Worm (Caenorhabditis elegans) whole organism, L3 larva: ENCODE results near the gene W09G10.9.
A peak's percentile ranks its signal among the peaks of the same experiment; 100 is the strongest.

Experiments
- R02D3.7 ChIP-seq: fragments of 150-350 bp; optimal IDR thresholded peaks from 2 replicates; lab custom pipeline; 2014; ENCODE audit warnings: missing biosample characterization, missing genetic modification characterization
- aly-2 ChIP-seq: fragments of 150-350 bp; optimal IDR thresholded peaks from 2 replicates; lab custom pipeline; 2014; ENCODE audit warnings: missing biosample characterization, missing genetic modification characterization
- ama-1 ChIP-seq: fragments of 150-350 bp; optimal IDR thresholded peaks from 2 replicates; lab custom pipeline; 2018
- ceh-16 ChIP-seq: sonication (generic microtip); optimal IDR thresholded peaks from 2 replicates; lab custom pipeline; 2017; ENCODE audit warnings: missing biosample characterization, missing genetic modification characterization
- ceh-82 ChIP-seq: fragments of 150-350 bp; optimal IDR thresholded peaks from 2 replicates; lab custom pipeline; 2014; ENCODE audit warnings: missing biosample characterization, missing genetic modification characterization
- ceh-9 ChIP-seq: sonication (generic microtip); optimal IDR thresholded peaks from 2 replicates; lab custom pipeline; 2018; ENCODE audit warnings: missing biosample characterization, missing genetic modification characterization
- daf-12 ChIP-seq: fragments of 150-350 bp; optimal IDR thresholded peaks from 2 replicates; lab custom pipeline; 2014; ENCODE audit warnings: missing biosample characterization, missing genetic modification reagents, missing genetic modification characterization
- egl-5 ChIP-seq: fragments of 150-350 bp; optimal IDR thresholded peaks from 2 replicates; lab custom pipeline; 2017; ENCODE audit warnings: missing biosample characterization, missing genetic modification reagents, missing genetic modification characterization, inconsistent platforms
- elt-2 ChIP-seq: sonication (generic microtip); optimal IDR thresholded peaks from 2 replicates; lab custom pipeline; 2016; ENCODE audit warnings: missing genetic modification reagents, mild to moderate bottlenecking, missing genetic modification characterization, missing compliant biosample characterization
- eor-1 ChIP-seq, 2 experiments: fragments of 150-350 bp; optimal IDR thresholded peaks; 2 replicates each; lab custom pipeline; 2014 to 2018; ENCODE audit warnings: missing biosample characterization in 2 of 2, missing genetic modification characterization in 2 of 2
- fkh-2 ChIP-seq: fragments of 150-350 bp; optimal IDR thresholded peaks from 2 replicates; lab custom pipeline; 2014; ENCODE audit warnings: missing biosample characterization, missing genetic modification reagents, missing genetic modification characterization
- fos-1 ChIP-seq: fragments of 150-350 bp; optimal IDR thresholded peaks from 2 replicates; lab custom pipeline; 2014; ENCODE audit warnings: missing biosample characterization, missing genetic modification characterization
- hmg-11 ChIP-seq: sonication (generic microtip); optimal IDR thresholded peaks from 2 replicates; lab custom pipeline; 2016; ENCODE audit warnings: missing genetic modification characterization, missing compliant biosample characterization
- jun-1 ChIP-seq: fragments of 150-350 bp; optimal IDR thresholded peaks from 2 replicates; lab custom pipeline; 2014; ENCODE audit warnings: missing biosample characterization, missing genetic modification reagents, missing genetic modification characterization
- lin-15B ChIP-seq: fragments of 150-350 bp; optimal IDR thresholded peaks from 2 replicates; lab custom pipeline; 2014; ENCODE audit warnings: missing biosample characterization, missing genetic modification characterization
- lin-39 ChIP-seq: fragments of 150-350 bp; optimal IDR thresholded peaks from 2 replicates; lab custom pipeline; 2018; ENCODE audit warnings: missing biosample characterization, missing genetic modification reagents, missing genetic modification characterization
- lsy-12 ChIP-seq: sonication (generic microtip); optimal IDR thresholded peaks from 2 replicates; lab custom pipeline; 2016; ENCODE audit warnings: mild to moderate bottlenecking, missing genetic modification characterization, missing compliant biosample characterization
- mdl-1 ChIP-seq: fragments of 150-350 bp; optimal IDR thresholded peaks from 2 replicates; lab custom pipeline; 2014; ENCODE audit warnings: missing biosample characterization, missing genetic modification characterization
- nfya-1 ChIP-seq: sonication (generic microtip); optimal IDR thresholded peaks from 2 replicates; lab custom pipeline; 2017; ENCODE audit warnings: missing genetic modification characterization, mild to moderate bottlenecking, missing compliant biosample characterization, antibody characterized with exemption, moderate library complexity; ENCODE audit not compliant: insufficient read depth
- nhr-11 ChIP-seq: fragments of 150-350 bp; optimal IDR thresholded peaks from 2 replicates; lab custom pipeline; 2014; ENCODE audit warnings: missing biosample characterization, missing genetic modification characterization
- nhr-23 ChIP-seq: fragments of 150-350 bp; optimal IDR thresholded peaks from 2 replicates; lab custom pipeline; 2014; ENCODE audit warnings: missing biosample characterization, missing genetic modification reagents, missing genetic modification characterization
- nhr-25 ChIP-seq: sonication (generic microtip); optimal IDR thresholded peaks from 2 replicates; lab custom pipeline; 2017; ENCODE audit warnings: missing biosample characterization, missing genetic modification characterization
- nhr-43 ChIP-seq: sonication (generic microtip); optimal IDR thresholded peaks from 2 replicates; lab custom pipeline; 2016; ENCODE audit warnings: mild to moderate bottlenecking, missing genetic modification characterization, missing compliant biosample characterization; ENCODE audit not compliant: poor library complexity, severe bottlenecking
- nhr-67 ChIP-seq: fragments of 150-350 bp; optimal IDR thresholded peaks from 2 replicates; lab custom pipeline; 2014; ENCODE audit warnings: missing biosample characterization, missing genetic modification characterization
- nhr-76 ChIP-seq: fragments of 150-350 bp; sonication (generic microtip); optimal IDR thresholded peaks from 5 replicates; lab custom pipeline; 2014; ENCODE audit warnings: missing biosample characterization, missing genetic modification characterization
- nhr-77 ChIP-seq: fragments of 150-350 bp; optimal IDR thresholded peaks from 2 replicates; lab custom pipeline; 2014; ENCODE audit warnings: missing biosample characterization, missing genetic modification characterization
- pha-4 ChIP-seq: fragments of 150-350 bp; optimal IDR thresholded peaks from 2 replicates; lab custom pipeline; 2014; ENCODE audit warnings: missing biosample characterization, missing genetic modification reagents, missing genetic modification characterization
- sea-2 ChIP-seq: fragments of 150-350 bp; sonication (generic microtip); optimal IDR thresholded peaks from 4 replicates; lab custom pipeline; 2014; ENCODE audit warnings: missing biosample characterization, missing genetic modification reagents, missing genetic modification characterization
- snpc-4 ChIP-seq: fragments of 150-350 bp; optimal IDR thresholded peaks from 2 replicates; lab custom pipeline; 2014; ENCODE audit warnings: missing biosample characterization, missing genetic modification characterization
- tbx-2 ChIP-seq: sonication (generic microtip); optimal IDR thresholded peaks from 2 replicates; lab custom pipeline; 2016; ENCODE audit warnings: mild to moderate bottlenecking, missing genetic modification characterization, missing compliant biosample characterization
- unc-39 ChIP-seq: sonication (generic microtip); optimal IDR thresholded peaks from 4 replicates; lab custom pipeline; 2017; ENCODE audit warnings: missing biosample characterization, missing genetic modification characterization
- unc-62 ChIP-seq: fragments of 150-350 bp; sonication (generic microtip); optimal IDR thresholded peaks from 4 replicates; lab custom pipeline; 2014; ENCODE audit warnings: missing biosample characterization, missing genetic modification reagents, missing genetic modification characterization
- zag-1 ChIP-seq: fragments of 150-350 bp; optimal IDR thresholded peaks from 2 replicates; lab custom pipeline; 2014; ENCODE audit warnings: missing biosample characterization, missing genetic modification characterization
- ztf-4 ChIP-seq: fragments of 150-350 bp; optimal IDR thresholded peaks from 2 replicates; lab custom pipeline; 2014; ENCODE audit warnings: missing biosample characterization, missing genetic modification characterization

The W09G10.9 gene

DNA sequence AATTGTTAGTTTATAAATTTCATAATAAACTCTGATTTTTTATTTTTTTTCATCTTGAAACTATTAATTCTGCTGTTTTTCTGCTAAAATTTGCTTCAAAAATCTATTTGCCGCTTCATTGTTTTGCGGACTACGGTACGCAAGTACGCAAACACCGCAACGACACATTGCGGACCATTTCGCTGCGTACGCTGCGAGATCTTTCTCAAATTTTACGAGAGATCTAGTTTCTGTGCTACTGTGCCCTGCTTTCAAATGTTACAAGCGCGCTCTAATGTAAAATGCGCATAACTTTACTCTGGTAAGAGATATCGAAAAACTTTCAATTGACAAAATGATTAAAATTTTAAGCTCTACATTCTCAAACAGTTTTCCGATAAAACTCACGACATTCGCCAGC lies 1.9 kb downstream of the W09G10.9 start:
- TF ChIP-seq pha-4 (tag; lab: Kevin White, UChicago) (peak; percentile 49), nhr-11 (tag; lab: Kevin White, UChicago) (peak; percentile 42), lin-15B (tag; lab: Kevin White, UChicago) (peak; percentile 83), snpc-4 (tag; lab: Kevin White, UChicago) (peak; percentile 2), lin-39 (peak; percentile 52), nfya-1 (tag; lab: Kevin White, UChicago) (peak; percentile 75), nhr-23 (tag; lab: Kevin White, UChicago) (peak; percentile 70), nhr-43 (tag; lab: Kevin White, UChicago) (peak; percentile 33), R02D3.7 (tag; lab: Kevin White, UChicago) (peak; percentile 14)

DNA sequence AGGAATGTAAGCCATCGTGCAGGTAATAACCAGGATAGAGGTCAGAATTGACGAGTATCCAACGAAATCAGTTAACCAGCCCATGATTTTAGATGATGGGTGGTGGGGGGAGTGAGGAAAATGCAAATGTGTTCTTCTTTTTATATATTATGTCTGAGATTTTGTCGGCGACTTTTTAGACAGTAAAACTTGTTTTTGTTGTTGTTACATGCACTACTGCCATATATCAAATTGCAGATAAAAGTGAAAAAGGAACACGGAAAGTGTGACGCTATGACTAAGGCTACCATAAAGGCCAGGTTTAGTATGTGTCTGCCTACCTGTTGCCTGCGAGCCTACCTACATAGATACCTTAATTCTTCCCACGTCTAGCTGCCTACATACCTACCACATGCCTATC lies 2.5 kb downstream of the W09G10.9 start, which contains the start of gene col-72:
Gene col-72, minus strand, starts transcription at position 101 of the 400 bp plus-strand sequence.
- TF ChIP-seq aly-2 (tag; lab: Kevin White, UChicago) (no peak), tbx-2 (tag; lab: Kevin White, UChicago) (no peak), jun-1 (tag; lab: Kevin White, UChicago) (no peak), sea-2 (GFP tag; lab: Kevin White, UChicago) (no peak), unc-39 (tag; lab: Kevin White, UChicago) (no peak)

DNA sequence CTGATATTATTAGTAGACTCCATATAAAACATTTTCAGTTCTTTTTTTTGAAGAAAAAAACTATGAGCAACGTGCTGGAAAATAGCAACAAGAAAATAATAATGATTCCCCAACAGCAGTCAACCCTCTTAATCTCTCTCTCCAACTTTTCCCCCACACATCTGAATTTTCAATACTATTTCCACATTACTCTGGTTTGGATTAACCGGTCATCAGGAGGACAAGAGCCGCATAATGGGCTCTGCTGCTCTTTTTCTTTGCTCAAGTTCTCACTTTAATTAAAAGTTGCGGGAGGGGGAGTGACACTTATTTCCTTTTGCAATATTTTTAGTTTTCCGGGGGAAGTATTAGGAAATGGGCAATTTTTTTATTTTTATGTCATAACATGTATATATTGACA lies 5.9 kb downstream of the W09G10.9 start:
- TF ChIP-seq unc-62 (GFP tag; lab: Kevin White, UChicago): no peak

DNA sequence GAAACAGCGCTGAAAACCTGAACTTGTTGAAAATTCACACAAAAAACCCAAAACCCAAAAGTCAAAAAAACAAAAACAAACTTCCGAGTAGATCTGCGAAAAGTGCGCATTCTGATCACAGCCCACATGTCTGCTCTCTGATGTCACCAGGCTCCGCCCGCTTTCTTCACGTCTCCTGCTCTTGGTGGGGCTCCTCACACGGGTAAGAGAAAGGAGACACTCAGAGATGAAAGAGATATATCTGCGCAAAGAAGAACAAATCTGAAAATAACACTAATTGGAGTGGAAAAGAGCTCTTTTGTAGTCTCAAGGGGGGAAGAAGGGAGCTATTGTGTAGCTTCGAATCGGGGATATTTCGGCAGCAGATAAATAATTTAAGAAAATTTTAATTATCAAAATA lies 6.7 kb downstream of the W09G10.9 start, which contains the start of gene ncs-6:
Gene ncs-6, minus strand, starts transcription at position 261 of the 400 bp plus-strand sequence.
- TF ChIP-seq tbx-2 (tag; lab: Kevin White, UChicago): no peak
- TF ChIP-seq ceh-16: no peak
- TF ChIP-seq elt-2 (tag; lab: Kevin White, UChicago): no peak
- TF ChIP-seq pha-4 (tag; lab: Kevin White, UChicago): no peak
- no peak for TF ChIP-seq nhr-43 (tag; lab: Kevin White, UChicago)
- TF ChIP-seq nhr-25: no peak
- no peak for TF ChIP-seq mdl-1 (tag; lab: Kevin White, UChicago)

DNA sequence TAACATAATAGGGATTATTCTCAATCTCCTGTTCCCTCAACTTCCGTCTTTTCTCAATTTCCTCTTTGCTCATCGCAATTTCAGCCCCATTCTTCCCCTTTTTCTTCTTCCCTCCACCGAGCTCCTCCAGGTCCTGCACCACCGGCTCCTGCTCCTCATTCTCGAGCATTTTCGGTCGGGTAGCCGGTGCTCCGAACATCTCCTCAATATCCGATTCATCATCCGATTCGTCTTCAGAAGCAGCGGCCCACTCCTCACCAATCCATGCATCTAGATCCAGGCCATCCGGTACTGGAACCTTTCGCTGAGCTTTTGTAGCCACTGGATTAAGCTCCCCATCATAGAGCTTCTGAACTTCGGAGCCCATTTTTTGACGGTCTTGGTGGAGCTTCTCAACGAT lies 18.6 kb downstream of the W09G10.9 start:
- TF ChIP-seq fos-1 (tag; lab: Kevin White, UChicago) (no peak), lin-15B (tag; lab: Kevin White, UChicago) (no peak), eor-1 (tag; optimal IDR thresholded peaks at IDR 0.05; lab: Kevin White, UChicago) (no peak), zag-1 (no peak), lin-39 (no peak), daf-12 (no peak), egl-5 (tag; lab: Kevin White, UChicago) (no peak)

DNA sequence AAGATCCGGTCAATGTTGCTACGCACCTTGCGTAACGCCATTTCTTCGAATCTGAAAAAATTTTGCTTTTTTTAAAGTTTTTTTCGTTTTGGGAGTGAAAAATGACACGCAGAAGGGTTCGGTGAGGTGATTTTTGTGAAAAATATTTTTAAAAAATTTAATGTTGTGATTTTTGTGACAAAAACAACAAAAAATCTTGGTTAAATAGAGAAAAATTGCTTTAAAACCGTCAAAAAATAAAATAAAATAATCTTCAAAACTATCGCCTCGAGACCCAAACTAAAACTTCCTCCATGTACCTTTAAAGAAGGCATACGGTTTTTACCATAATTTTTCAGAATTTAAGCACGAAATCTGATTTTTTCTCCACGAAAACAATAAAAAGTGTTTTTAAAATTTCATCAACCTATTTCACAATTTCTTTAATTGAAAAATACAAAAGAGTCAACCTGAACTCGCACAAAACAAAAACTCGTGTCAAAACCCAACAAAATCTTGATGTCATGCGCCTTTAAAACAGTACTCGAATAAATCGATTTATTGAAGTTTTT lies 24.9 kb downstream of the W09G10.9 start, which contains the start of gene apd-3:
Gene apd-3, minus strand, starts transcription at position 51 of the 551 bp plus-strand sequence.
- TF ChIP-seq jun-1 (tag; lab: Kevin White, UChicago): no peak
- no peak for TF ChIP-seq ztf-4 (tag; lab: Kevin White, UChicago)
- no peak for TF ChIP-seq nhr-77 (tag; lab: Kevin White, UChicago)
- no peak for TF ChIP-seq pha-4 (tag; lab: Kevin White, UChicago)
- TF ChIP-seq fkh-2 (tag; lab: Kevin White, UChicago): no peak
- no peak for TF ChIP-seq lsy-12 (tag; lab: Kevin White, UChicago)
- TF ChIP-seq nhr-76 (tag; lab: Kevin White, UChicago): no peak
- TF ChIP-seq snpc-4 (tag; lab: Kevin White, UChicago): no peak
- no peak for TF ChIP-seq nhr-67
- no peak for TF ChIP-seq ama-1
- TF ChIP-seq egl-5 (tag; lab: Kevin White, UChicago): no peak
- TF ChIP-seq ceh-82 (tag; lab: Kevin White, UChicago): no peak
- no peak for TF ChIP-seq sea-2 (GFP tag; lab: Kevin White, UChicago)
- no peak for TF ChIP-seq hmg-11
- TF ChIP-seq ceh-9 (tag; lab: Kevin White, UChicago): no peak
